Worm (Caenorhabditis elegans) whole organism, L2 larva: Measurements from ENCODE around the gene xtr-1.

Source experiments
- mdl-1 ChIP-seq, 2 experiments: fragments of 150-350 bp in 1 of 2; sonication (generic microtip) in 1 of 2; optimal IDR thresholded peaks; 2 replicates each; lab custom pipeline; 2017; ENCODE audit warnings: missing biosample characterization in 2 of 2, missing genetic modification characterization in 2 of 2
- nhr-11 ChIP-seq: fragments of 150-350 bp; optimal IDR thresholded peaks from 2 replicates; lab custom pipeline; 2014; ENCODE audit warnings: missing biosample characterization, missing genetic modification characterization
- nhr-23 ChIP-seq: fragments of 150-350 bp; optimal IDR thresholded peaks from 2 replicates; lab custom pipeline; 2014; ENCODE audit warnings: missing biosample characterization, missing genetic modification reagents, missing genetic modification characterization
- ztf-11 ChIP-seq: sonication (generic microtip); optimal IDR thresholded peaks from 2 replicates; lab custom pipeline; 2017; ENCODE audit warnings: missing biosample characterization, missing genetic modification characterization
- ztf-4 ChIP-seq: fragments of 150-350 bp; optimal IDR thresholded peaks from 2 replicates; lab custom pipeline; 2014; ENCODE audit warnings: missing biosample characterization, missing genetic modification characterization

- TF ChIP-seq nhr-23 (tag; lab: Kevin White, UChicago) (no peak), ztf-11 (tag; lab: Kevin White, UChicago) (no peak), nhr-11 (no peak), ztf-4 (tag; lab: Kevin White, UChicago) (no peak), mdl-1 (tag; optimal IDR thresholded peaks at IDR 0.05; lab: Kevin White, UChicago) (no peak)
Observed at ce11 chrX:11823704-11824103, 28.9 kb upstream of the xtr-1 start, which contains the start of gene tag-241.
